Fruit fly (Drosophila melanogaster) whole organism, embryonic: ENCODE data around the gene wcy.
A peak's percentile ranks its signal among the peaks of the same experiment; 100 is the strongest.

Source experiments
- Asciz ChIP-seq: fragments of 200-800 bp; sonication (Bioruptor generic); optimal IDR thresholded peaks from 2 replicates; lab custom pipeline; 2017; ENCODE audit warnings: missing biosample characterization, mild to moderate bottlenecking, missing genetic modification characterization, missing genetic modification reagents
- CG10959 ChIP-seq: fragments of 200-800 bp; sonication (Bioruptor generic); IDR thresholded peaks from 2 replicates; pipeline ENCODE4 v1.3.6; 2022; ENCODE audit warnings: missing biosample characterization, missing genetic modification characterization
- CG11085 ChIP-seq: fragments of 200-800 bp; sonication (Bioruptor generic); IDR thresholded peaks from 2 replicates; pipeline ENCODE4 v1.3.6; 2022; ENCODE audit warnings: missing biosample characterization, missing genetic modification characterization
- CG12071 ChIP-seq: fragments of 200-800 bp; sonication (Bioruptor generic); optimal IDR thresholded peaks from 3 replicates; lab custom pipeline; 2018; ENCODE audit warnings: missing biosample characterization, mild to moderate bottlenecking, missing genetic modification characterization
- CG12299 ChIP-seq: fragments of 200-800 bp; sonication (Bioruptor generic); optimal IDR thresholded peaks from 2 replicates; lab custom pipeline; 2018; ENCODE audit warnings: missing biosample characterization, mild to moderate bottlenecking, missing genetic modification characterization
- CG15073 ChIP-seq: fragments of 200-800 bp; sonication (Bioruptor generic); optimal IDR thresholded peaks from 2 replicates; lab custom pipeline; 2016; ENCODE audit warnings: missing biosample characterization, missing genetic modification characterization
- CG15696 ChIP-seq: fragments of 200-800 bp; sonication (Bioruptor generic); optimal IDR thresholded peaks from 2 replicates; lab custom pipeline; 2019; ENCODE audit warnings: missing biosample characterization, mild to moderate bottlenecking, missing genetic modification characterization, moderate library complexity
- CG2129 ChIP-seq: fragments of 200-800 bp; sonication (Bioruptor generic); IDR thresholded peaks from 2 replicates; pipeline ENCODE4 v1.3.6; 2022; ENCODE audit warnings: missing biosample characterization, missing genetic modification characterization; ENCODE audit not compliant: partially characterized antibody
- CG3281 ChIP-seq: fragments of 200-800 bp; sonication (Bioruptor generic); optimal IDR thresholded peaks from 3 replicates; lab custom pipeline; 2017; ENCODE audit warnings: missing biosample characterization, mild to moderate bottlenecking, missing genetic modification characterization
- CG3726 ChIP-seq: fragments of 200-800 bp; sonication (Bioruptor generic); IDR thresholded peaks from 3 replicates; pipeline ENCODE4, ENCODE4 v1.3.6; 2022; ENCODE audit warnings: missing biosample characterization, missing genetic modification characterization
- CG9817 ChIP-seq: fragments of 200-800 bp; sonication (Bioruptor generic); optimal IDR thresholded peaks from 2 replicates; lab custom pipeline; 2018; ENCODE audit warnings: missing biosample characterization, mild to moderate bottlenecking, missing genetic modification characterization, moderate library complexity
- Dip2 ChIP-seq: fragments of 200-800 bp; sonication (Bioruptor generic); IDR thresholded peaks from 2 replicates; pipeline ENCODE4 v1.3.6; 2022; ENCODE audit warnings: missing biosample characterization, missing genetic modification characterization
- Doc2 ChIP-seq: fragments of 200-800 bp; sonication (Bioruptor generic); IDR thresholded peaks from 2 replicates; pipeline ENCODE4 v1.3.6; 2022; ENCODE audit warnings: missing biosample characterization, missing genetic modification characterization
- Drgx ChIP-seq: fragments of 200-800 bp; sonication (Bioruptor generic); IDR thresholded peaks from 2 replicates; pipeline ENCODE4 v1.3.6; 2022; ENCODE audit warnings: missing biosample characterization, missing genetic modification characterization
- E2f1 ChIP-seq: fragments of 200-800 bp; sonication (Bioruptor generic); IDR thresholded peaks from 2 replicates; pipeline ENCODE4 v1.3.6; 2022; ENCODE audit warnings: missing biosample characterization, missing genetic modification characterization
- Eip74EF ChIP-seq, 2 experiments: fragments of 200-800 bp in 1 of 2; fragments of >200 bp in 1 of 2; sonication (Bioruptor generic) in 1 of 2; optimal IDR thresholded peaks; 2 replicates each; lab custom pipeline; 2017 to 2019; ENCODE audit warnings: missing biosample characterization in 2 of 2, missing genetic modification characterization in 2 of 2, mild to moderate bottlenecking in 1 of 2, moderate library complexity in 1 of 2
- Ets97D ChIP-seq: fragments of 200-800 bp; sonication (Bioruptor generic); optimal IDR thresholded peaks from 3 replicates; lab custom pipeline; 2016; ENCODE audit warnings: missing biosample characterization, missing genetic modification characterization
- H2.0 ChIP-seq: fragments of 200-800 bp; sonication (Bioruptor generic); IDR thresholded peaks from 2 replicates; pipeline ENCODE4 v1.3.6; 2022; ENCODE audit warnings: missing biosample characterization, missing genetic modification characterization
- HmgD ChIP-seq: fragments of 200-800 bp; sonication (Bioruptor generic); optimal IDR thresholded peaks from 3 replicates; lab custom pipeline; 2016; ENCODE audit warnings: missing biosample characterization, missing genetic modification characterization
- Hr51 ChIP-seq, 2 experiments: fragments of 200-800 bp; sonication (Bioruptor generic); optimal IDR thresholded peaks; 2 replicates in 1 of 2; 3 replicates in 1 of 2; lab custom pipeline; 2016 to 2018; ENCODE audit warnings: missing biosample characterization in 2 of 2, missing genetic modification characterization in 2 of 2, mild to moderate bottlenecking in 1 of 2, moderate library complexity in 1 of 2
- MBD-R2 ChIP-seq: fragments of 200-800 bp; sonication (Bioruptor generic); IDR thresholded peaks from 2 replicates; pipeline ENCODE4 v1.3.6; 2022; ENCODE audit warnings: missing biosample characterization, missing genetic modification characterization
- Poxn ChIP-seq: fragments of 200-800 bp; sonication (Bioruptor generic); IDR thresholded peaks from 2 replicates; pipeline ENCODE4 v1.3.6; 2022; ENCODE audit warnings: missing biosample characterization, missing genetic modification characterization
- Ravus ChIP-seq: fragments of 200-800 bp; sonication (Bioruptor generic); IDR thresholded peaks from 2 replicates; pipeline ENCODE4 v1.3.6; 2022; ENCODE audit warnings: missing biosample characterization, missing genetic modification characterization
- Side ChIP-seq: fragments of 200-800 bp; sonication (Bioruptor generic); optimal IDR thresholded peaks from 2 replicates; lab custom pipeline; 2016; ENCODE audit warnings: missing biosample characterization, missing genetic modification characterization
- Sry-δ ChIP-seq: fragments of 200-800 bp; sonication (Bioruptor generic); optimal IDR thresholded peaks from 2 replicates; lab custom pipeline; 2016; ENCODE audit warnings: missing biosample characterization, missing genetic modification characterization
- YL-1 ChIP-seq: fragments of 200-800 bp; sonication (Bioruptor generic); optimal IDR thresholded peaks from 3 replicates; lab custom pipeline; 2017; ENCODE audit warnings: missing biosample characterization, mild to moderate bottlenecking, missing genetic modification characterization
- ato ChIP-seq: fragments of 200-800 bp; sonication (Bioruptor generic); IDR thresholded peaks from 2 replicates; pipeline ENCODE4 v1.3.6; 2022; ENCODE audit warnings: missing biosample characterization, missing genetic modification characterization; ENCODE audit not compliant: partially characterized antibody
- bbx ChIP-seq: fragments of 200-800 bp; sonication (Bioruptor generic); IDR thresholded peaks from 2 replicates; pipeline ENCODE4 v1.3.6; 2022; ENCODE audit warnings: missing biosample characterization, missing genetic modification characterization; ENCODE audit not compliant: partially characterized antibody
- bcd ChIP-seq: fragments of 200-800 bp; sonication (Bioruptor generic); optimal IDR thresholded peaks from 2 replicates; lab custom pipeline; 2017; ENCODE audit warnings: missing biosample characterization, mild to moderate bottlenecking, missing genetic modification characterization
- dan ChIP-seq: fragments of 200-800 bp; sonication (Bioruptor generic); IDR thresholded peaks from 2 replicates; pipeline ENCODE4 v1.3.6; 2022; ENCODE audit warnings: missing biosample characterization, missing genetic modification characterization
- dimm ChIP-seq: fragments of 200-800 bp; sonication (Bioruptor generic); IDR thresholded peaks from 2 replicates; pipeline ENCODE4 v1.3.6; 2022; ENCODE audit warnings: missing biosample characterization, missing genetic modification characterization
- disco-r ChIP-seq: fragments of 200-800 bp; sonication (Bioruptor generic); optimal IDR thresholded peaks from 2 replicates; lab custom pipeline; 2016; ENCODE audit warnings: missing biosample characterization, missing genetic modification characterization
- fd102C ChIP-seq: fragments of 200-800 bp; sonication (Bioruptor generic); optimal IDR thresholded peaks from 2 replicates; lab custom pipeline; 2018; ENCODE audit warnings: missing biosample characterization, mild to moderate bottlenecking, missing genetic modification characterization, moderate library complexity
- fd96Cb ChIP-seq: fragments of 200-800 bp; sonication (Bioruptor generic); optimal IDR thresholded peaks from 2 replicates; lab custom pipeline; 2018; ENCODE audit warnings: missing biosample characterization, mild to moderate bottlenecking, missing genetic modification characterization, moderate library complexity
- grn ChIP-seq: fragments of 200-800 bp; sonication (Bioruptor generic); optimal IDR thresholded peaks from 3 replicates; lab custom pipeline; 2017; ENCODE audit warnings: missing biosample characterization, missing genetic modification characterization
- lola ChIP-seq, 3 experiments: fragments of >200 bp in 2 of 3; fragments of 200-800 bp in 1 of 3; sonication (Bioruptor generic) in 1 of 3; optimal IDR thresholded peaks; 2 replicates each; lab custom pipeline; 2017 to 2019; ENCODE audit warnings: missing biosample characterization in 3 of 3, missing genetic modification characterization in 3 of 3, mild to moderate bottlenecking in 1 of 3, moderate library complexity in 1 of 3
- mam ChIP-seq: fragments of 200-800 bp; sonication (Bioruptor generic); optimal IDR thresholded peaks from 3 replicates; lab custom pipeline; 2016; ENCODE audit warnings: missing biosample characterization, missing genetic modification characterization
- nau ChIP-seq: fragments of 200-800 bp; sonication (Bioruptor generic); optimal IDR thresholded peaks from 3 replicates; lab custom pipeline; 2017; ENCODE audit warnings: missing biosample characterization, mild to moderate bottlenecking, missing genetic modification characterization, missing genetic modification reagents
- nerfin-1 ChIP-seq: fragments of 200-800 bp; sonication (Bioruptor generic); optimal IDR thresholded peaks from 3 replicates; lab custom pipeline; 2019; ENCODE audit warnings: missing biosample characterization, mild to moderate bottlenecking, missing genetic modification characterization, moderate library complexity
- odd ChIP-seq: fragments of 200-800 bp; sonication (Bioruptor generic); optimal IDR thresholded peaks from 2 replicates; lab custom pipeline; 2017; ENCODE audit warnings: missing biosample characterization, mild to moderate bottlenecking, missing genetic modification characterization
- onecut ChIP-seq: fragments of 200-800 bp; sonication (Bioruptor generic); IDR thresholded peaks from 2 replicates; pipeline ENCODE4 v1.3.6; 2022; ENCODE audit warnings: missing biosample characterization, missing genetic modification characterization
- pita ChIP-seq: fragments of 200-800 bp; sonication (Bioruptor generic); optimal IDR thresholded peaks from 2 replicates; lab custom pipeline; 2017; ENCODE audit warnings: missing biosample characterization, mild to moderate bottlenecking, missing genetic modification characterization
- pum ChIP-seq: fragments of 200-800 bp; sonication (Bioruptor generic); optimal IDR thresholded peaks from 2 replicates; lab custom pipeline; 2016; ENCODE audit warnings: missing biosample characterization, missing genetic modification characterization
- slbo ChIP-seq: fragments of 200-800 bp; sonication (Bioruptor generic); IDR thresholded peaks from 2 replicates; pipeline ENCODE4 v1.3.6; 2022; ENCODE audit warnings: missing biosample characterization, missing genetic modification characterization
- tap ChIP-seq: fragments of 200-800 bp; optimal IDR thresholded peaks from 3 replicates; lab custom pipeline; 2019; ENCODE audit warnings: missing biosample characterization, mild to moderate bottlenecking, missing genetic modification characterization, moderate library complexity
- usp ChIP-seq: fragments of >200 bp; optimal IDR thresholded peaks from 2 replicates; lab custom pipeline; 2017; ENCODE audit warnings: missing biosample characterization, missing genetic modification characterization
- vvl ChIP-seq: fragments of 200-800 bp; sonication (Bioruptor generic); IDR thresholded peaks from 2 replicates; pipeline ENCODE4 v1.3.6; 2022; ENCODE audit warnings: missing biosample characterization, missing genetic modification characterization
- wor ChIP-seq: fragments of 200-800 bp; sonication (Bioruptor generic); IDR thresholded peaks from 2 replicates; pipeline ENCODE4 v1.3.6; 2022; ENCODE audit warnings: missing biosample characterization, missing genetic modification characterization

Gene wcy

dm6 chrX:17125017-17125821, 47.5 kb upstream of the wcy start (continued):
- TF ChIP-seq H2.0 (GFP tag; lab: Robert Waterston, UW) (peak; percentile 73), Asciz (GFP tag; lab: Kevin White, UChicago) (peak; percentile 22), CG2129 (peak; percentile 95), bcd (GFP tag; lab: Kevin White, UChicago) (peak; percentile 53), CG9817 (tag; lab: Kevin White, UChicago) (peak; percentile 43), E2f1 (peak; percentile 75), CG12299 (tag; lab: Kevin White, UChicago) (no peak), bbx (peak; percentile 92), odd (peak; percentile 17), dimm (GFP tag; lab: Robert Waterston, UW) (0 out of 2 replicates have a peak, but pooled peaks have one; percentile 19), wor (GFP tag; lab: Robert Waterston, UW) (peak; percentile 46), fd102C (GFP tag; lab: Kevin White, UChicago) (no peak), tap (peak; percentile 67), Sry-δ (GFP tag; lab: Kevin White, UChicago) (peak; percentile 87), CG15696 (tag; lab: Kevin White, UChicago) (peak; percentile 55), Drgx (GFP tag; lab: Robert Waterston, UW) (peak; percentile 26; the same call in 1 of the 2 replicates), Doc2 (GFP tag; lab: Robert Waterston, UW) (no peak), Poxn (no peak), mam (peak; percentile 51), HmgD (no peak), nerfin-1 (tag; lab: Kevin White, UChicago) (no peak), pita (GFP tag; lab: Kevin White, UChicago) (no peak), pum (GFP tag; lab: Kevin White, UChicago) (peak; percentile 5), dan (GFP tag; lab: Robert Waterston, UW) (no peak), usp (no peak), Dip2 (no peak), disco-r (no peak), Ets97D (GFP tag; lab: Kevin White, UChicago) (peak; percentile 21), Hr51 (GFP tag; optimal IDR thresholded peaks at IDR 0.05; lab: Kevin White, UChicago) (peak; percentile 23 to 80), ato (GFP tag; lab: Robert Waterston, UW) (peak; percentile 77), nau (GFP tag; lab: Kevin White, UChicago) (peak; percentile 18), CG10959 (no peak), CG15073 (GFP tag; lab: Kevin White, UChicago) (no peak), CG3281 (GFP tag; lab: Kevin White, UChicago) (peak; percentile 85), CG3726 (GFP tag; lab: Robert Waterston, UW) (peak; percentile 36; the same call in 1 of the 3 replicates), Ravus (GFP tag; lab: Robert Waterston, UW) (peak; percentile 22; the same call in 1 of the 2 replicates), grn (GFP tag; lab: Kevin White, UChicago) (peak; percentile 18), MBD-R2 (GFP tag; lab: Robert Waterston, UW) (0 out of 2 replicates have a peak, but pooled peaks have one; percentile 7), Eip74EF (GFP tag; optimal IDR thresholded peaks at IDR 0.05; lab: Kevin White, UChicago) (peak in 1 of 2 experiments; percentile 70), CG11085 (GFP tag; lab: Robert Waterston, UW) (peak; percentile 47; the same call in 1 of the 2 replicates), onecut (GFP tag; lab: Robert Waterston, UW) (peak; percentile 36; the same call in 1 of the 2 replicates), Side (GFP tag; lab: Kevin White, UChicago) (peak; percentile 26), YL-1 (GFP tag; lab: Kevin White, UChicago) (peak; percentile 14), slbo (GFP tag; lab: Robert Waterston, UW) (peak; percentile 81), lola (GFP tag; optimal IDR thresholded peaks at IDR 0.05; lab: Kevin White, UChicago) (peak in 1 of 3 experiments; percentile 61), vvl (GFP tag; lab: Robert Waterston, UW) (peak; percentile 77), fd96Cb (tag; lab: Kevin White, UChicago) (peak; percentile 56), CG12071 (GFP tag; lab: Kevin White, UChicago) (no peak)
